Fruit fly (Drosophila melanogaster) whole organism, embryonic: ENCODE measurements around the gene CG31816.
A peak's percentile ranks its signal among the peaks of the same experiment; 100 is the strongest.

Experiments used
- ATbp ChIP-seq: fragments of 200-800 bp; sonication (Bioruptor generic); optimal IDR thresholded peaks from 2 replicates; lab custom pipeline; 2017; ENCODE audit warnings: missing biosample characterization, mild to moderate bottlenecking, missing genetic modification characterization, missing genetic modification reagents
- CG10147 ChIP-seq: fragments of 200-800 bp; sonication (Bioruptor generic); optimal IDR thresholded peaks from 2 replicates; lab custom pipeline; 2019; ENCODE audit warnings: missing biosample characterization, mild to moderate bottlenecking, missing genetic modification characterization, moderate library complexity
- CG11093 ChIP-seq: fragments of 200-800 bp; sonication (Bioruptor generic); IDR thresholded peaks from 3 replicates; pipeline ENCODE4 v1.3.6; 2022; ENCODE audit warnings: missing biosample characterization, missing genetic modification characterization
- CG14014 ChIP-seq: fragments of 200-800 bp; sonication (Bioruptor generic); IDR thresholded peaks from 2 replicates; pipeline ENCODE4 v1.3.6; 2022; ENCODE audit warnings: missing biosample characterization, missing genetic modification characterization
- CG15269 ChIP-seq: fragments of 200-800 bp; sonication (Bioruptor generic); optimal IDR thresholded peaks from 2 replicates; lab custom pipeline; 2018; ENCODE audit warnings: missing biosample characterization, mild to moderate bottlenecking, missing genetic modification characterization, moderate library complexity
- CG15514 ChIP-seq: fragments of 200-800 bp; sonication (Bioruptor generic); optimal IDR thresholded peaks from 3 replicates; lab custom pipeline; 2017; ENCODE audit warnings: missing biosample characterization, missing genetic modification characterization, mild to moderate bottlenecking, moderate library complexity, missing genetic modification reagents
- CG18599 ChIP-seq: fragments of 200-800 bp; sonication (Bioruptor generic); optimal IDR thresholded peaks from 3 replicates; lab custom pipeline; 2017; ENCODE audit warnings: missing biosample characterization, missing genetic modification characterization, mild to moderate bottlenecking, moderate library complexity, missing genetic modification reagents
- CG2678 ChIP-seq: fragments of 200-800 bp; sonication (Bioruptor generic); optimal IDR thresholded peaks from 3 replicates; lab custom pipeline; 2019; ENCODE audit warnings: missing biosample characterization, mild to moderate bottlenecking, missing genetic modification characterization, moderate library complexity
- CG30403 ChIP-seq: fragments of 200-800 bp; sonication (Bioruptor generic); optimal IDR thresholded peaks from 3 replicates; lab custom pipeline; 2016; ENCODE audit warnings: missing biosample characterization, missing genetic modification characterization
- CG3065 ChIP-seq: fragments of 200-800 bp; sonication (Bioruptor generic); optimal IDR thresholded peaks from 2 replicates; lab custom pipeline; 2016; ENCODE audit warnings: missing biosample characterization, missing genetic modification characterization
- CG32532 ChIP-seq: fragments of 200-800 bp; sonication (Bioruptor generic); IDR thresholded peaks from 2 replicates; pipeline ENCODE4 v1.3.6; 2022; ENCODE audit warnings: missing biosample characterization, missing genetic modification characterization
- CG3281 ChIP-seq: fragments of 200-800 bp; sonication (Bioruptor generic); optimal IDR thresholded peaks from 3 replicates; lab custom pipeline; 2017; ENCODE audit warnings: missing biosample characterization, mild to moderate bottlenecking, missing genetic modification characterization
- CG6272 ChIP-seq: fragments of 200-800 bp; sonication (Bioruptor generic); IDR thresholded peaks from 2 replicates; pipeline ENCODE4 v1.3.6; 2022; ENCODE audit warnings: missing biosample characterization, missing genetic modification characterization
- CG6854 ChIP-seq: fragments of 200-800 bp; sonication (Bioruptor generic); optimal IDR thresholded peaks from 3 replicates; lab custom pipeline; 2017; ENCODE audit warnings: missing biosample characterization, mild to moderate bottlenecking, missing genetic modification characterization
- CG7839 ChIP-seq: fragments of 200-800 bp; sonication (Bioruptor generic); optimal IDR thresholded peaks from 3 replicates; lab custom pipeline; 2018; ENCODE audit warnings: missing biosample characterization, mild to moderate bottlenecking, missing genetic modification characterization, moderate library complexity
- CG9932 ChIP-seq: fragments of 200-800 bp; sonication (Bioruptor generic); IDR thresholded peaks from 2 replicates; pipeline ENCODE4 v1.3.6; 2022; ENCODE audit warnings: missing biosample characterization, missing genetic modification characterization
- CoRest ChIP-seq: fragments of 200-800 bp; sonication (Bioruptor generic); optimal IDR thresholded peaks from 3 replicates; lab custom pipeline; 2018; ENCODE audit warnings: missing biosample characterization, mild to moderate bottlenecking, missing genetic modification characterization, moderate library complexity
- Dbx ChIP-seq: fragments of 200-800 bp; sonication (Bioruptor generic); IDR thresholded peaks from 3 replicates; pipeline ENCODE4 v1.3.6; 2022; ENCODE audit warnings: missing biosample characterization, missing genetic modification characterization
- Fer1 ChIP-seq: fragments of 200-800 bp; sonication (Bioruptor generic); optimal IDR thresholded peaks from 2 replicates; lab custom pipeline; 2017; ENCODE audit warnings: missing biosample characterization, mild to moderate bottlenecking, missing genetic modification characterization
- Fer3 ChIP-seq: fragments of 200-800 bp; sonication (Bioruptor generic); optimal IDR thresholded peaks from 2 replicates; lab custom pipeline; 2018; ENCODE audit warnings: missing biosample characterization, mild to moderate bottlenecking, missing genetic modification characterization, moderate library complexity
- H15 ChIP-seq: fragments of 200-800 bp; sonication (Bioruptor generic); IDR thresholded peaks from 3 replicates; pipeline ENCODE4 v1.3.6; 2022; ENCODE audit warnings: missing biosample characterization, missing genetic modification characterization
- HLHmδ ChIP-seq: fragments of 200-800 bp; sonication (Bioruptor generic); optimal IDR thresholded peaks from 2 replicates; lab custom pipeline; 2018; ENCODE audit warnings: missing biosample characterization, mild to moderate bottlenecking, missing genetic modification characterization, moderate library complexity
- HmgZ ChIP-seq: fragments of 200-800 bp; sonication (Bioruptor generic); optimal IDR thresholded peaks from 2 replicates; lab custom pipeline; 2018; ENCODE audit warnings: missing biosample characterization, mild to moderate bottlenecking, missing genetic modification characterization
- Hmr ChIP-seq: fragments of 200-800 bp; sonication (Bioruptor generic); optimal IDR thresholded peaks from 3 replicates; lab custom pipeline; 2017; ENCODE audit warnings: mild to moderate bottlenecking, missing biosample characterization, missing genetic modification reagents, missing genetic modification characterization
- Med ChIP-seq: fragments of 200-800 bp; sonication (Bioruptor generic); peaks from one replicate; lab custom pipeline; 2016; ENCODE audit warnings: missing biosample characterization, missing genetic modification characterization, mild to moderate bottlenecking, inconsistent platforms, moderate library complexity
- Meics ChIP-seq: fragments of 200-800 bp; sonication (Bioruptor generic); optimal IDR thresholded peaks from 2 replicates; lab custom pipeline; 2017; ENCODE audit warnings: missing biosample characterization, mild to moderate bottlenecking, missing genetic modification characterization
- Ptx1 ChIP-seq: fragments of 200-800 bp; sonication (Bioruptor generic); IDR thresholded peaks from 2 replicates; pipeline ENCODE4 v1.3.6; 2022; ENCODE audit warnings: missing biosample characterization, missing genetic modification characterization
- Rfx ChIP-seq: fragments of 200-800 bp; sonication (Bioruptor generic); IDR thresholded peaks from 2 replicates; pipeline ENCODE4 v1.3.6; 2022; ENCODE audit warnings: missing biosample characterization, missing genetic modification characterization
- abd-A ChIP-seq: fragments of 200-800 bp; sonication (Bioruptor generic); optimal IDR thresholded peaks from 3 replicates; lab custom pipeline; 2019; ENCODE audit warnings: missing biosample characterization, mild to moderate bottlenecking, missing genetic modification characterization, moderate library complexity
- bcd ChIP-seq: fragments of 200-800 bp; sonication (Bioruptor generic); optimal IDR thresholded peaks from 2 replicates; lab custom pipeline; 2017; ENCODE audit warnings: missing biosample characterization, mild to moderate bottlenecking, missing genetic modification characterization
- caup ChIP-seq: fragments of 200-800 bp; sonication (Bioruptor generic); optimal IDR thresholded peaks from 3 replicates; lab custom pipeline; 2017; ENCODE audit warnings: missing biosample characterization, mild to moderate bottlenecking, missing genetic modification characterization, moderate library complexity; ENCODE audit not compliant: severe bottlenecking
- ci ChIP-seq: fragments of 200-800 bp; sonication (Bioruptor generic); IDR thresholded peaks from 3 replicates; pipeline ENCODE4 v1.3.6; 2022; ENCODE audit warnings: missing biosample characterization, missing genetic modification characterization
- crol ChIP-seq: fragments of 200-800 bp; sonication (Bioruptor generic); IDR thresholded peaks from 2 replicates; pipeline ENCODE4 v1.3.6; 2022; ENCODE audit warnings: missing biosample characterization, missing genetic modification characterization
- dmrt99B ChIP-seq: fragments of 200-800 bp; sonication (Bioruptor generic); optimal IDR thresholded peaks from 2 replicates; lab custom pipeline; 2018; ENCODE audit warnings: missing biosample characterization, mild to moderate bottlenecking, missing genetic modification characterization, moderate library complexity
- dysf ChIP-seq: fragments of 200-800 bp; sonication (Bioruptor generic); IDR thresholded peaks from 3 replicates; pipeline ENCODE4 v1.3.6; 2022; ENCODE audit warnings: missing biosample characterization, missing genetic modification characterization
- grn ChIP-seq: fragments of 200-800 bp; sonication (Bioruptor generic); optimal IDR thresholded peaks from 3 replicates; lab custom pipeline; 2017; ENCODE audit warnings: missing biosample characterization, missing genetic modification characterization
- hkb ChIP-seq, 2 experiments: fragments of 200-800 bp in 1 of 2; fragments of >200 bp in 1 of 2; sonication (Bioruptor generic) in 1 of 2; IDR thresholded peaks in 1 of 2; optimal IDR thresholded peaks in 1 of 2; 2 replicates each; pipeline versions ENCODE4 v1.3.6 to Lab custom; 2017 to 2022; ENCODE audit warnings: missing biosample characterization in 1 of 2, missing genetic modification characterization in 1 of 2
- lab ChIP-seq: fragments of 200-800 bp; sonication (Bioruptor generic); optimal IDR thresholded peaks from 3 replicates; lab custom pipeline; 2017; ENCODE audit warnings: missing biosample characterization, missing genetic modification characterization, mild to moderate bottlenecking, moderate library complexity, missing genetic modification reagents
- lilli ChIP-seq: fragments of 200-800 bp; sonication (Bioruptor generic); optimal IDR thresholded peaks from 3 replicates; lab custom pipeline; 2016; ENCODE audit warnings: missing biosample characterization, missing genetic modification characterization
- nmo ChIP-seq: fragments of 200-800 bp; sonication (Bioruptor generic); optimal IDR thresholded peaks from 2 replicates; lab custom pipeline; 2018; ENCODE audit warnings: missing biosample characterization, mild to moderate bottlenecking, missing genetic modification characterization, moderate library complexity
- org-1 ChIP-seq: fragments of 200-800 bp; sonication (Bioruptor generic); optimal IDR thresholded peaks from 2 replicates; lab custom pipeline; 2017; ENCODE audit warnings: missing biosample characterization, missing genetic modification characterization
- phol ChIP-seq: fragments of 200-800 bp; sonication (Bioruptor generic); optimal IDR thresholded peaks from 3 replicates; lab custom pipeline; 2018; ENCODE audit warnings: missing biosample characterization, mild to moderate bottlenecking, missing genetic modification characterization, moderate library complexity
- row ChIP-seq: fragments of 200-800 bp; sonication (Bioruptor generic); IDR thresholded peaks from 3 replicates; pipeline ENCODE4 v1.3.6; 2022; ENCODE audit warnings: missing biosample characterization, missing genetic modification characterization
- slbo ChIP-seq: fragments of 200-800 bp; sonication (Bioruptor generic); IDR thresholded peaks from 2 replicates; pipeline ENCODE4 v1.3.6; 2022; ENCODE audit warnings: missing biosample characterization, missing genetic modification characterization
- sob ChIP-seq: fragments of 200-800 bp; sonication (Bioruptor generic); IDR thresholded peaks from 2 replicates; pipeline ENCODE4 v1.3.6; 2022; ENCODE audit warnings: missing biosample characterization, missing genetic modification characterization
- stc ChIP-seq: fragments of 200-800 bp; sonication (Bioruptor generic); IDR thresholded peaks from 2 replicates; pipeline ENCODE4 v1.3.6; 2022; ENCODE audit warnings: missing biosample characterization, missing genetic modification characterization
- trh ChIP-seq: fragments of 200-800 bp; sonication (Bioruptor generic); optimal IDR thresholded peaks from 2 replicates; lab custom pipeline; 2016; ENCODE audit warnings: missing biosample characterization, missing genetic modification characterization
- wdn ChIP-seq: fragments of 200-800 bp; sonication (Bioruptor generic); IDR thresholded peaks from 2 replicates; pipeline ENCODE4 v1.3.6; 2022; ENCODE audit warnings: missing biosample characterization, missing genetic modification characterization
- zf30C ChIP-seq: fragments of 200-800 bp; sonication (Bioruptor generic); optimal IDR thresholded peaks from 3 replicates; lab custom pipeline; 2018; ENCODE audit warnings: missing biosample characterization, mild to moderate bottlenecking, missing genetic modification characterization

The CG31816 gene

dm6 chr2L:16541733-16542132 lies 613 bp upstream of the CG31816 start:
- TF ChIP-seq CG6854 (GFP tag; lab: Kevin White, UChicago): peak; percentile 42
- no peak for TF ChIP-seq org-1 (GFP tag; lab: Kevin White, UChicago)
- TF ChIP-seq Ptx1 (GFP tag; lab: Robert Waterston, UW): peak; percentile 49
- TF ChIP-seq CG3281 (GFP tag; lab: Kevin White, UChicago): peak; percentile 2
- no peak for TF ChIP-seq abd-A (tag; lab: Kevin White, UChicago)
- TF ChIP-seq phol (tag; lab: Kevin White, UChicago): peak; percentile 4
- TF ChIP-seq CG15269 (tag; lab: Kevin White, UChicago): peak; percentile 16
- no peak for TF ChIP-seq CG6272
- TF ChIP-seq trh (GFP tag; lab: Kevin White, UChicago): no peak
- peak; percentile 10 for TF ChIP-seq CG15514
- peak; percentile 30; the same call in 1 of the 2 replicates for TF ChIP-seq Rfx (GFP tag; lab: Robert Waterston, UW)
- TF ChIP-seq grn: no peak
- peak; percentile 60; the same call in 2 of the 3 replicates for TF ChIP-seq dysf (GFP tag; lab: Robert Waterston, UW)
- TF ChIP-seq nmo (GFP tag; lab: Kevin White, UChicago): peak; percentile 18
- peak; percentile 1 for TF ChIP-seq Meics (GFP tag; lab: Kevin White, UChicago)
- peak; percentile 21 for TF ChIP-seq CG30403 (GFP tag; lab: Kevin White, UChicago)
- TF ChIP-seq CoRest (tag; lab: Kevin White, UChicago): peak; percentile 18
- no peak for TF ChIP-seq HmgZ (tag; lab: Kevin White, UChicago)
- no peak for TF ChIP-seq CG14014 (GFP tag; lab: Robert Waterston, UW)
- TF ChIP-seq CG32532 (GFP tag; lab: Robert Waterston, UW): peak; percentile 44; the same call in 1 of the 2 replicates
- TF ChIP-seq ci (GFP tag; lab: Robert Waterston, UW): 0 out of 3 replicates have a peak, but pooled peaks have one; percentile 13
- peak; percentile 12 for TF ChIP-seq caup (GFP tag; lab: Kevin White, UChicago)
- TF ChIP-seq CG10147 (GFP tag; lab: Kevin White, UChicago): peak; percentile 3
- peak; percentile 46 for TF ChIP-seq Hmr
- peak; percentile 28 for TF ChIP-seq Fer1
- TF ChIP-seq CG7839 (tag; lab: Kevin White, UChicago): peak; percentile 21
- TF ChIP-seq dmrt99B (tag; lab: Kevin White, UChicago): peak; percentile 31
- TF ChIP-seq bcd (GFP tag; lab: Kevin White, UChicago): peak; percentile 7
- TF ChIP-seq slbo: peak; percentile 52
- peak; percentile 55; the same call in 1 of the 2 replicates for TF ChIP-seq crol (GFP tag; lab: Robert Waterston, UW)
- no peak for TF ChIP-seq hkb (optimal IDR thresholded peaks at IDR 0.05; lab: Kevin White, UChicago)
- peak; percentile 25; the same call in 1 of the 2 replicates for TF ChIP-seq hkb (GFP tag; IDR thresholded peaks at IDR 0.05; lab: Robert Waterston, UW)
- TF ChIP-seq CG9932 (GFP tag; lab: Robert Waterston, UW): peak; percentile 43
- peak; percentile 38 for TF ChIP-seq CG18599
- TF ChIP-seq lilli (GFP tag; lab: Kevin White, UChicago): peak; percentile 16
- no peak for TF ChIP-seq Fer3 (tag; lab: Kevin White, UChicago)
- peak; percentile 27 for TF ChIP-seq Med (GFP tag; lab: Kevin White, UChicago)
- 0 out of 3 replicates have a peak, but pooled peaks have one; percentile 26 for TF ChIP-seq CG11093 (GFP tag; lab: Robert Waterston, UW)
- TF ChIP-seq CG2678 (tag; lab: Kevin White, UChicago): peak; percentile 20
- 0 out of 3 replicates have a peak, but pooled peaks have one; percentile 26 for TF ChIP-seq Dbx
- peak; percentile 47 for TF ChIP-seq stc (GFP tag; lab: Robert Waterston, UW)
- peak; percentile 37; the same call in 1 of the 3 replicates for TF ChIP-seq H15 (GFP tag; lab: Robert Waterston, UW)
- no peak for TF ChIP-seq wdn (GFP tag; lab: Robert Waterston, UW)
- TF ChIP-seq row: peak; percentile 63
- TF ChIP-seq HLHmδ (GFP tag; lab: Kevin White, UChicago): no peak
- peak; percentile 1 for TF ChIP-seq ATbp (GFP tag; lab: Kevin White, UChicago)
- no peak for TF ChIP-seq CG3065 (GFP tag; lab: Kevin White, UChicago)
- TF ChIP-seq sob (GFP tag; lab: Robert Waterston, UW): 0 out of 2 replicates have a peak, but pooled peaks have one; percentile 15
- peak; percentile 25 for TF ChIP-seq zf30C (GFP tag; lab: Kevin White, UChicago)
- TF ChIP-seq lab (GFP tag; lab: Kevin White, UChicago): peak; percentile 33
